Fruit fly (Drosophila melanogaster): ENCODE measurements around the gene Ptp61F.

Gene Ptp61F

DNA sequence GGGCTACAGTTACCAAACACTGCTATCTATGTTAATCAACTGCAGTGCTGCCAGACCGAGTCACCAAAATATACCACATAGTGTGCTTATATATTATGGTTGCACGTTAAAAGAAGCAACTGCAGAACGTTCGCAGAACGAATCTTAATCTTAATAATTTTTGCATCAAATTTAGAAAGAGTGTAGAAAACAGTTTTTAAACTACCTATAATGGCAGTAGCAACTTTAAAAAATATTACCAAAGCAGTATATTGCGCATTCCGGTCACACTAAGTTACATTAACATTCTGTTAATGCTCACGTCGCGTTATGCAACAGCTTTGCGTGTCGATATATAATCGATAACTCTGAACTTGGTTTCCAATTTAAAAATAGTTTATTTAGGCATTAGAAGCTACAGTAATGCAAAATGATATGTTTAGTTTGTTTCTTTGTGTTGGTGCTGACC lies 132.9 kb downstream of the Ptp61F start, which contains the start of gene indra (continued):
- TF ChIP-seq salr (GFP tag; optimal IDR thresholded peaks at IDR 0.05), result no peak
- no peak for TF ChIP-seq OdsH (GFP tag; optimal IDR thresholded peaks at IDR 0.05)
- no peak for TF ChIP-seq Eip75B (GFP tag; optimal IDR thresholded peaks at IDR 0.05)
- TF ChIP-seq vri (GFP tag; optimal IDR thresholded peaks at IDR 0.05), result peak; percentile 94
- no peak for TF ChIP-seq net (GFP tag; optimal IDR thresholded peaks at IDR 0.05)
- TF ChIP-seq fkh (GFP tag; optimal IDR thresholded peaks at IDR 0.05), result peak; percentile 43
- peak; percentile 38 for TF ChIP-seq Sox15 (GFP tag; optimal IDR thresholded peaks at IDR 0.05)
- no peak for TF ChIP-seq Hr4 (GFP tag; optimal IDR thresholded peaks at IDR 0.05)

DNA sequence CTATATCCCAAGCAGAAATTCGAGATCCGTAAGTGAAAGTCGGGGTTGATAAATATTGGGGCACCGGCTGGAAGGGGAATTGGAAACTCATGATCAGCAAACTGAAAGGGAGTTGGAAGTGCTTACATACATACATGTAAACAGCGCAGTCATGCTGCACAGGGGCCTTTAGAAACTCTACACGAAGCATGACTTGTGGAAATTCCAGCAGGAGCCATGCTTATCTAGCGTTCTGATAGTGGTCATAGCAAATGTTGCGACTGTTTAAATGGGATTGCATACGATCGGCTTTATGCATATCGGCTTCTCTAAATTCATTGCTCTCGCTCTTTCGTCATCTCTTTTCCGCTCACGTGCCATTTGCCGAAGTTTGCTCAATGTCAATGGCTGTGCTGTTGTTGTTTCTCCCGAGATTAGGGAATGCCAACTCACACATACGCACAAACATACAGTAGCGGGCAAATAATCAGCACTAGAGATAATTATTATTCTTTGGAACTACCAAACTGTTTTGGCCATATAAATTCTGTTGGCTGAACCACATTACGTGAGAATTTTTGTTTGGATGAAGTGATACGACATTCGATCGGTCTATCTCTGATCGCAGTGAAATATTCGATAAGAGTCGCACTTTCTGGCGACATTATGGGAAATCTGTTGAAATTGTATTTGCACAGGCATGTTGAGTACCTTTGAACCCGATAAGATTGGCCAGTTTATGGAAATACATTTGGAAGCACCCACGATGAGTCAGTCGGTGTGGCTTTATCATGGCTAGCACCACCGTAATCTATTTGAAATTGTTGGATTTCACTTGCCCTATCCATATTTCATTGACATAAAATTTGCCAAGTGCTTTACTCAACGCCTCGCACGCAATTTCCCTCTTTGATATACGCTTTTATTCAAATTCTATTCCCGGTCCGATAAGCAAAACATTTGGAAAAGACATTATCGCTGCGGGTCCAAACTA lies 138.8 kb downstream of the Ptp61F start:
- TF ChIP-seq Hr38 (GFP tag; optimal IDR thresholded peaks at IDR 0.05), result no peak
- TF ChIP-seq Lpt (GFP tag; optimal IDR thresholded peaks at IDR 0.05), result no peak
- peak; percentile 7 for TF ChIP-seq cyc (GFP tag; optimal IDR thresholded peaks at IDR 0.05)
- no peak for TF ChIP-seq CG6792 (GFP tag; optimal IDR thresholded peaks at IDR 0.05)
- no peak for TF ChIP-seq acj6 (GFP tag; optimal IDR thresholded peaks at IDR 0.05)
- TF ChIP-seq CG11294 (GFP tag; IDR thresholded peaks at IDR 0.05), result no peak
- peak; percentile 53; the same call in 2 of the 3 replicates for TF ChIP-seq eg (GFP tag; IDR thresholded peaks at IDR 0.05)
- no peak for TF ChIP-seq Ets96B (tag; optimal IDR thresholded peaks at IDR 0.05)
- TF ChIP-seq CG3919 (GFP tag; optimal IDR thresholded peaks at IDR 0.05), result no peak
- no peak for TF ChIP-seq Met (GFP tag; optimal IDR thresholded peaks at IDR 0.05)
- peak; percentile 23 for TF ChIP-seq topi (GFP tag; optimal IDR thresholded peaks at IDR 0.05)
- no peak for TF ChIP-seq dsx (GFP tag; optimal IDR thresholded peaks at IDR 0.05; ENCODE audit: poor library complexity, severe bottlenecking)
- peak; percentile 91 for TF ChIP-seq vri (GFP tag; optimal IDR thresholded peaks at IDR 0.05)
- no peak for TF ChIP-seq Sox102F (GFP tag; optimal IDR thresholded peaks at IDR 0.05)
- peak; percentile 64 for TF ChIP-seq Eip78C (GFP tag)
- no peak for TF ChIP-seq CG8632 (GFP tag; optimal IDR thresholded peaks at IDR 0.05)
- TF ChIP-seq Sox14 (GFP tag; optimal IDR thresholded peaks at IDR 0.05), result no peak
- TF ChIP-seq CG15336 (GFP tag; IDR thresholded peaks at IDR 0.05), result peak; percentile 27; the same call in 1 of the 2 replicates
- TF ChIP-seq CG10669 (GFP tag; optimal IDR thresholded peaks at IDR 0.05), result no peak
- no peak for TF ChIP-seq achi (GFP tag; optimal IDR thresholded peaks at IDR 0.05)
- no peak for TF ChIP-seq CG32006 (GFP tag; optimal IDR thresholded peaks at IDR 0.05)
- peak; percentile 70 for TF ChIP-seq Eip93F (GFP tag; optimal IDR thresholded peaks at IDR 0.05)
- TF ChIP-seq CG6808 (GFP tag; optimal IDR thresholded peaks at IDR 0.05), result no peak
- no peak for TF ChIP-seq dac (GFP tag; optimal IDR thresholded peaks at IDR 0.05)
- TF ChIP-seq fd59A (GFP tag; optimal IDR thresholded peaks at IDR 0.05), result no peak
- no peak for TF ChIP-seq CG1621 (tag; optimal IDR thresholded peaks at IDR 0.05)
- TF ChIP-seq fd85E (GFP tag; optimal IDR thresholded peaks at IDR 0.05), result no peak
- TF ChIP-seq svp (GFP tag), result peak; percentile 92
- TF ChIP-seq Eip75B (GFP tag; optimal IDR thresholded peaks at IDR 0.05), result no peak
- TF ChIP-seq CG7368 (GFP tag; optimal IDR thresholded peaks at IDR 0.05), result no peak
- no peak for TF ChIP-seq salr (GFP tag; optimal IDR thresholded peaks at IDR 0.05)
- no peak for TF ChIP-seq CG34406 (GFP tag; optimal IDR thresholded peaks at IDR 0.05)
- TF ChIP-seq Sox15 (GFP tag; optimal IDR thresholded peaks at IDR 0.05), result no peak
- TF ChIP-seq CG6163 (GFP tag; IDR thresholded peaks at IDR 0.05), result peak; percentile 44; the same call in 2 of the 3 replicates
- TF ChIP-seq net (GFP tag; optimal IDR thresholded peaks at IDR 0.05), result no peak
- no peak for TF ChIP-seq ss (GFP tag; optimal IDR thresholded peaks at IDR 0.05)
- no peak for TF ChIP-seq CG11762 (GFP tag; optimal IDR thresholded peaks at IDR 0.05; ENCODE audit: insufficient read depth)
- TF ChIP-seq lz (GFP tag; optimal IDR thresholded peaks at IDR 0.05), result no peak
- TF ChIP-seq OdsH (GFP tag; optimal IDR thresholded peaks at IDR 0.05), result no peak
- TF ChIP-seq fkh (GFP tag; optimal IDR thresholded peaks at IDR 0.05), result peak; percentile 36
- no peak for TF ChIP-seq CG16779 (tag; optimal IDR thresholded peaks at IDR 0.05)
- no peak for TF ChIP-seq CG8319 (GFP tag; optimal IDR thresholded peaks at IDR 0.05)
- TF ChIP-seq Hr39 (GFP tag; optimal IDR thresholded peaks at IDR 0.05), result peak; percentile 14
- TF ChIP-seq CG31627 (GFP tag; optimal IDR thresholded peaks at IDR 0.05), result peak; percentile 38
- TF ChIP-seq esn (GFP tag; optimal IDR thresholded peaks at IDR 0.05), result peak; percentile 29
- no peak for TF ChIP-seq CG10631 (GFP tag; optimal IDR thresholded peaks at IDR 0.05)
